Fruit fly (Drosophila melanogaster) ovary, adult (tissue): ENCODE measurements around the gene CG32085.

Experiments
- CG17801 ChIP-seq: fragments of 200-800 bp; optimal IDR thresholded peaks from 2 replicates; lab custom pipeline; 2019; ENCODE audit warnings: missing biosample characterization, mild to moderate bottlenecking, missing genetic modification characterization, moderate library complexity; ENCODE audit not compliant: partially characterized antibody

CG32085 gene

DNA sequence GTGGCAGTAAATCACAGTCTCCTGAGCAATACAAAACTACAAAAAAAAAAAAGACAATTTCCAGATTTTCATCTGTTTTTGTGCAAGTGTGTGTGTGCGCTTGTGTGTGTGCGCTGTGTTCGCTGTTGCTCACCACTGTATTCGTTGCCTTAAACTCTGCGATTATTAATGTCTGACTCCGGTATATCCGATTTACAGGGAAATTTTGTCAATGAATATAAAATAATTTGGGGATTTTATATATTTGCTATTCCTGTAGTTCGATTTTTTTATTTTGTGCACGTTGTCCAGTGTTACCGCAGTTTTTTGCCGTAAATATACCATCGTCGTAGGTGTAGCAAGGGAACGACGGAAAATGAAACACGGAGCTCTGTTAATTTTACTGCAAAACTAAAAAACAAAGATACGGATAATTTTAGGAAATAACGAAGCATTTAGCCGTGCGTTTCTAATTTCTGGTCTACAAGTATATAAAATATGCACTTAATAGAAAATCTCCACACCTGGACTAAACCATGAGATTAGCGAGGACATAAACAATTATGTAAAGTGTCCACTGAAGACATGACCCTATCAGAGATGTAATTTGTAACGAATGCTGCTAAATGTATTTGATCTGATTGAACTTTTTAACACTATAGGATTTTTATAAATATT, 70.9 kb downstream of the CG32085 start, which contains the start of gene Duba:
Duba (minus strand) TSS at position 313 of the 657 bp plus-strand sequence.
- no peak for TF ChIP-seq CG17801 (GFP tag; lab: Kevin White, UChicago)

- TF ChIP-seq CG17801 (GFP tag; lab: Kevin White, UChicago) = no peak
Measured at dm6 chr3L:11604227-11604626, 75.9 kb downstream of the CG32085 start.

dm6 chr3L:11602040-11602439, 78.1 kb downstream of the CG32085 start:
- no peak for TF ChIP-seq CG17801 (GFP tag; lab: Kevin White, UChicago)

DNA sequence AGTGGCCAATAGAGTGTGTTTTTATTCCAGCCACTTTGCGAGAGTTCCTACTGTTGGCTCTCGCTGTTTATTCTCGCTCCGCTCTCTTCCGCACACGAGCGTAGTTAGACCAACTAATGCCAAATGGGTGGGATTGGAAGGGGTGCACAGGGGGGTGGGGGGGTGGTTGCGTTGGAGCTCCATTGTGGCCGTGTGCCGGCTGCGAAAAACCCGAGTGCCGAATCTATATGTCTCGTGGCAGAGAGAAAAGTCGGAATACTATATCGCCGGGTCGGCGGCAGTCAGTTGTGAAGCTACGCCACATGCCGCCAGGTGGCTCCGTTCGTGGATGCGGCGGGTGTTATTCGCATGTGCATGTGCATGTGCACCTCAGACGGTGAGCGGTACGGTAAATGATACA, 79.0 kb downstream of the CG32085 start:
- no peak for TF ChIP-seq CG17801 (GFP tag; lab: Kevin White, UChicago)
